Worm (Caenorhabditis elegans) whole organism, mixed stage, embryonic: ENCODE data around the gene gst-13.

ENCODE experiments used
- blmp-1 ChIP-seq: fragments of 150-350 bp; optimal IDR thresholded peaks from 2 replicates; lab custom pipeline; 2014; ENCODE audit warnings: missing biosample characterization, missing genetic modification characterization
- ceh-83 ChIP-seq: fragments of 200-800 bp; sonication (Bioruptor generic); optimal IDR thresholded peaks from 2 replicates; lab custom pipeline; 2018; ENCODE audit warnings: mild to moderate bottlenecking, missing genetic modification characterization, missing compliant biosample characterization
- elt-1 ChIP-seq: sonication (generic microtip); optimal IDR thresholded peaks from 2 replicates; lab custom pipeline; 2017; ENCODE audit warnings: missing genetic modification characterization, mild to moderate bottlenecking, missing compliant biosample characterization, antibody characterized with exemption, moderate library complexity, borderline replicate concordance; ENCODE audit not compliant: insufficient read depth
- elt-3 ChIP-seq: fragments of 150-350 bp; optimal IDR thresholded peaks from 2 replicates; lab custom pipeline; 2014; ENCODE audit warnings: missing biosample characterization, missing genetic modification characterization
- flh-1 ChIP-seq: fragments of 200-800 bp; sonication (Bioruptor generic); optimal IDR thresholded peaks from 2 replicates; lab custom pipeline; 2018; ENCODE audit warnings: mild to moderate bottlenecking, missing genetic modification characterization, moderate library complexity, missing compliant biosample characterization
- ham-2 ChIP-seq: fragments of 200-800 bp; sonication (Bioruptor generic); optimal IDR thresholded peaks from 2 replicates; lab custom pipeline; 2018; ENCODE audit warnings: mild to moderate bottlenecking, missing genetic modification characterization, missing compliant biosample characterization
- lin-13 ChIP-seq: fragments of 150-350 bp; optimal IDR thresholded peaks from 2 replicates; lab custom pipeline; 2014; ENCODE audit warnings: missing biosample characterization, missing genetic modification characterization
- mls-2 ChIP-seq: sonication (generic microtip); optimal IDR thresholded peaks from 2 replicates; lab custom pipeline; 2016; ENCODE audit warnings: mild to moderate bottlenecking, missing genetic modification characterization, moderate library complexity, missing compliant biosample characterization
- nhr-237 ChIP-seq: fragments of 150-350 bp; optimal IDR thresholded peaks from 2 replicates; lab custom pipeline; 2014; ENCODE audit warnings: missing biosample characterization, missing genetic modification characterization
- nhr-76 ChIP-seq: sonication (generic microtip); optimal IDR thresholded peaks from 2 replicates; lab custom pipeline; 2017; ENCODE audit warnings: missing biosample characterization, missing genetic modification characterization
- tbx-8 ChIP-seq: fragments of 200-800 bp; sonication (Bioruptor generic); optimal IDR thresholded peaks from 2 replicates; lab custom pipeline; 2018; ENCODE audit warnings: mild to moderate bottlenecking, missing genetic modification characterization, moderate library complexity, missing compliant biosample characterization
- unc-39 ChIP-seq: fragments of 150-350 bp; optimal IDR thresholded peaks from 2 replicates; lab custom pipeline; 2014; ENCODE audit warnings: missing biosample characterization, missing genetic modification characterization

- no peak for TF ChIP-seq unc-39 (tag; lab: Kevin White, UChicago)
- TF ChIP-seq tbx-8 (GFP tag; lab: Kevin White, UChicago): no peak
- no peak for TF ChIP-seq ceh-83 (GFP tag; lab: Kevin White, UChicago)
- TF ChIP-seq blmp-1: no peak
- TF ChIP-seq nhr-237 (tag; lab: Kevin White, UChicago): no peak
- TF ChIP-seq mls-2 (tag; lab: Kevin White, UChicago): no peak
- no peak for TF ChIP-seq ham-2
- TF ChIP-seq elt-3 (tag; lab: Kevin White, UChicago): no peak
- TF ChIP-seq flh-1 (GFP tag; lab: Kevin White, UChicago): no peak
- no peak for TF ChIP-seq elt-1 (tag; lab: Kevin White, UChicago)
- TF ChIP-seq lin-13 (tag; lab: Kevin White, UChicago): no peak
- no peak for TF ChIP-seq nhr-76 (tag; lab: Kevin White, UChicago)
Measured at ce11 chrII:9231240-9231639, at the start of gene gst-13.
